Worm (Caenorhabditis elegans) whole organism, midembryonic: ENCODE measurements around the gene ugt-32.

ENCODE experiments used
- T22C8.4 ChIP-seq: fragments of 200-800 bp; sonication (Bioruptor generic); IDR thresholded peaks from 2 replicates; pipeline ENCODE4 v1.3.6; 2022; ENCODE audit warnings: missing genetic modification characterization, missing compliant biosample characterization
- cog-1 ChIP-seq: sonication (generic microtip); optimal IDR thresholded peaks from 2 replicates; lab custom pipeline; 2016; ENCODE audit warnings: missing genetic modification characterization, missing compliant biosample characterization
- flt-1 ChIP-seq: fragments of 200-800 bp; sonication (Bioruptor generic); IDR thresholded peaks from 2 replicates; pipeline ENCODE4 v1.3.6; 2022; ENCODE audit warnings: missing genetic modification characterization, missing compliant biosample characterization
- klf-2 ChIP-seq: fragments of 200-800 bp; sonication (Bioruptor generic); conservative IDR thresholded peaks from 2 replicates; pipeline ENCODE4 v1.3.6; 2022; ENCODE audit warnings: missing genetic modification reagents, missing genetic modification characterization, missing compliant biosample characterization
- med-1 ChIP-seq: sonication (generic microtip); optimal IDR thresholded peaks from 2 replicates; lab custom pipeline; 2017; ENCODE audit warnings: missing genetic modification characterization, mild to moderate bottlenecking, missing compliant biosample characterization, antibody characterized with exemption, missing genetic modification reagents; ENCODE audit not compliant: insufficient read depth
- ref-1 ChIP-seq: fragments of 200-800 bp; sonication (Bioruptor generic); conservative IDR thresholded peaks from 2 replicates; pipeline ENCODE4 v1.3.6; 2022; ENCODE audit warnings: missing genetic modification reagents, missing genetic modification characterization, missing compliant biosample characterization
- tab-1 ChIP-seq: fragments of 200-800 bp; sonication (Bioruptor generic); IDR thresholded peaks from 2 replicates; pipeline ENCODE4 v1.3.6; 2022; ENCODE audit warnings: missing genetic modification characterization, missing compliant biosample characterization
- ztf-23 ChIP-seq: fragments of 200-800 bp; sonication (Bioruptor generic); IDR thresholded peaks from 2 replicates; pipeline ENCODE4 v1.3.6; 2022; ENCODE audit warnings: missing genetic modification reagents, missing genetic modification characterization, missing compliant biosample characterization
- ztf-29 ChIP-seq: fragments of 200-800 bp; sonication (Bioruptor generic); IDR thresholded peaks from 2 replicates; pipeline ENCODE4 v1.3.6; 2022; ENCODE audit warnings: missing genetic modification reagents, missing genetic modification characterization, missing compliant biosample characterization

The ugt-32 gene

DNA sequence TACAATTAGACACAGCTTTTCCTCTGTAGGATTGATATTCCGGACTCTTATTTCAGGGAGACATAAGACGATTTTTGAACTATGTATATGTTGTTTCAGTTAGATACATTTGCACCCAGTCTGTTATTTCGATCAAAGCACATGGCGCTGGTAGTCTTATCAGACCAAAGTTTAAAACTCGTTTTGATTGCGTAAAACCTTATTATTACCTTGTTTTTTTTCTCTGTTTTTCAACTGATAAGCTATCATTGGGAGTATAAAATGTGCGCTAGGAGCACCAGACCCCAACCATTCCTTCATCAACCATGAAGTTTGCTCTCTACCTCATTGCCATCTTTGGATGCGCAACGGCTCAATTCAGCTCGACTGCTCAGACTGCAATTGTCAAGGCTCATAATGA, 31.5 kb downstream of the ugt-32 start, which contains the start of gene scl-12:
TSS of gene scl-12 (plus strand) at position 301 of the 400 bp plus-strand sequence.
- no peak for TF ChIP-seq med-1 (GFP tag; lab: Kevin White, UChicago)
- TF ChIP-seq flt-1 (GFP tag; lab: Robert Waterston, UW) = no peak
- TF ChIP-seq ztf-29 (GFP tag; lab: Robert Waterston, UW) = no peak

DNA sequence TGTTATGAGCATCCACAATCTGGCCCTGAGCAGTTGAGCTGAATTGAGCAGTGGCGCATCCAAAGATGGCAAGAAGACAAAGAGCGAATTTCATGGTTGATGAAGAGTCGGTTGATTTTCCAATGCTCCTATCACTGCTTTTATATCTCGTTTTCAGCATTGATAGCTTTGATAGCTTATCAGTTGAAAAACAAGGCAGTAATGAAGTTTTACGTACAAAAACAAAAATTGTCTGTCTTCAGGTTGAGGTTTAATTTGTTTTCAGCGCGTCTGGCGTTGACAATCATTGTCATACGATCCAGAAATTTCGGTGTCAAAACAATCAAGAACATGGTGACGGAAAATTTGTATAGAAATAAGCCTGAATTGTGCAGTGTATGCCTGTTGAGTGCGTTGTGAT, 32.3 kb downstream of the ugt-32 start, which contains the start of gene scl-13:
TSS of gene scl-13 (minus strand) at position 101 of the 400 bp plus-strand sequence.
- no peak for TF ChIP-seq cog-1 (tag; lab: Kevin White, UChicago)
- TF ChIP-seq med-1 (GFP tag; lab: Kevin White, UChicago) = no peak
- no peak for TF ChIP-seq ref-1 (GFP tag; lab: Robert Waterston, UW)
- no peak for TF ChIP-seq ztf-29 (GFP tag; lab: Robert Waterston, UW)
- no peak for TF ChIP-seq tab-1 (GFP tag; lab: Robert Waterston, UW)
- no peak for TF ChIP-seq T22C8.4 (GFP tag; lab: Robert Waterston, UW)
- TF ChIP-seq klf-2 (GFP tag; lab: Robert Waterston, UW) = no peak

DNA sequence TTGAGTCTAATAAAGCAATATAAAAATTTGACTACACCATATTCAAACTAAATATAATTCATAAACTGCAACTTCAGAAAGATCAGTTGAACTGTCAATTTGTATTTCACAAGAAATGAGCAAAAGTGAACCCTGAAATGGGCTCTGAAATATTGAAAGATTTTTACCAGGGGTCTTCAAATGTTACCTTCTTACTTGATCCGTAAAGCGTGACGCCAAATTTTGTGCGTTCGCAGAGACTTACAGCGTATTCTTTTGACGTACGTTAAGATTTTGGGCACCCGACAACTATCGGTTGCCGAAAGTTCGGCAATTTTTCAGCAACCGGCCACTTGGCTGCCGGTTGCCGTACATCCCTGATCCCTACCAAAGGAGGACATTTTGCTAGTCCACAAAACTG, 33.8 kb downstream of the ugt-32 start:
- no peak for TF ChIP-seq ztf-23 (GFP tag; lab: Robert Waterston, UW)
- no peak for TF ChIP-seq T22C8.4 (GFP tag; lab: Robert Waterston, UW)
- TF ChIP-seq med-1 (GFP tag; lab: Kevin White, UChicago) = no peak
- TF ChIP-seq cog-1 (tag; lab: Kevin White, UChicago) = no peak
- no peak for TF ChIP-seq tab-1 (GFP tag; lab: Robert Waterston, UW)
- TF ChIP-seq ref-1 (GFP tag; lab: Robert Waterston, UW) = no peak
- no peak for TF ChIP-seq flt-1 (GFP tag; lab: Robert Waterston, UW)
- TF ChIP-seq klf-2 (GFP tag; lab: Robert Waterston, UW) = no peak
- no peak for TF ChIP-seq ztf-29 (GFP tag; lab: Robert Waterston, UW)

DNA sequence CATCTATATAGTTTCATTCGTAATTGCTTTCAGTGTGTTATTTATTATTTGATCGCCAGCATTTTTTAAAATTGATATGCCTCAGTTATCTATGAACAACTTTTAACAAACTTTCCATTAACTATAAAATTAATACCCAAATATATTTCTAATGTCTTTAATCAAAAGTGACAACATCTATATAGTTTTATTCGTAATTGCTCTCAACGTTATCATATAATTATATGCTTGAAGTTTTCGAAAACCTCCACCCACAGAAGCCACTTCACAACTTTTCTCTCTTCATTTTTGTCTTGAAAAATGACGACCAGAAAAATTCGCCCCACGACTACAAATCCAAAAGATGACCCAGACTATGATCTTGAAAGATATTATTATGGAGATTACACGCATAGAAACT, 35.5 kb downstream of the ugt-32 start, which contains the start of gene srw-6:
TSS of gene srw-6 (plus strand) at position 301 of the 400 bp plus-strand sequence.
- TF ChIP-seq flt-1 (GFP tag; lab: Robert Waterston, UW) (no peak), T22C8.4 (GFP tag; lab: Robert Waterston, UW) (no peak), ref-1 (GFP tag; lab: Robert Waterston, UW) (no peak), klf-2 (GFP tag; lab: Robert Waterston, UW) (no peak), ztf-23 (GFP tag; lab: Robert Waterston, UW) (no peak), tab-1 (GFP tag; lab: Robert Waterston, UW) (no peak)

DNA sequence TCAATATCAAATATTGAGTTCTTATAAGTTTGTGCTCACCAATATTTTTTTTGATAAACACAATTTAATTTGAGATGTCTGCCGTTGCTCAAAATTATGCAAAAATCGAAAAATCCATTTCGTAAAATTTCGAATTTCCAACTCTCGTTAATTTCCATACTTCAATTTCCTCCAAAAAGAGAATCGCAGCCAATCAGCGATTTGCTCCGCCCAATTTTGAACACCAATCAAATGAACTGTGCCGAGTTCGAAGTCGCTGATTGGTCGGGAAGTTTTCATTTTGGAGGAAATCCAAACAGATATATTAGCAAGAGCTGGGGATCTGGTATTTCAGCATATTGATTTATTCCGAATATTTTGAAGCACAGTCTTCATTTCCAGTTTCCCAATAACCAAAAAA, 36.0 kb downstream of the ugt-32 start:
- no peak for TF ChIP-seq med-1 (GFP tag; lab: Kevin White, UChicago)
- TF ChIP-seq ztf-23 (GFP tag; lab: Robert Waterston, UW) = no peak
- no peak for TF ChIP-seq cog-1 (tag; lab: Kevin White, UChicago)
- no peak for TF ChIP-seq tab-1 (GFP tag; lab: Robert Waterston, UW)
- no peak for TF ChIP-seq T22C8.4 (GFP tag; lab: Robert Waterston, UW)
- TF ChIP-seq ref-1 (GFP tag; lab: Robert Waterston, UW) = no peak
- no peak for TF ChIP-seq klf-2 (GFP tag; lab: Robert Waterston, UW)
- no peak for TF ChIP-seq flt-1 (GFP tag; lab: Robert Waterston, UW)
- no peak for TF ChIP-seq ztf-29 (GFP tag; lab: Robert Waterston, UW)

DNA sequence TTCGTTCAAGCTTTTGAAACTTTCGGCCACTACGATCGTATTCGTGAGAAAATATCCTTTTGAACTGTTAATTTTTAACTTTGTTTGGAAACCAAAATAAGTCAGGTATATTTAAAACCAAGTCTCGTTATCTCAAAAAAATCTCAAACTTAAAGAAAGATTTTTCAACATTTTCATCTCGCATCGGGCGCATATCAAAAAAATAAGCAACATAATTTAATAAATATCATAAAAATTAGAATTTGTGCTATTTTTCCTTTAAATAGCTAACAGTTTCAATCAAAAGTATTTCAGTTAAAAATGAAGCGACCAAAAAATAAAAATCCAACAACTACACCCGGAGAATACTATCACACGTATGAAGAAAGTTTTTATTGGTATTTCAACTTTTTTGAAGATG, 37.8 kb downstream of the ugt-32 start, which contains the start of gene srw-7:
TSS of gene srw-7 (plus strand) at position 301 of the 400 bp plus-strand sequence.
- TF ChIP-seq ztf-23 (GFP tag; lab: Robert Waterston, UW) (no peak), ref-1 (GFP tag; lab: Robert Waterston, UW) (no peak), cog-1 (tag; lab: Kevin White, UChicago) (no peak), flt-1 (GFP tag; lab: Robert Waterston, UW) (no peak), ztf-29 (GFP tag; lab: Robert Waterston, UW) (no peak)

DNA sequence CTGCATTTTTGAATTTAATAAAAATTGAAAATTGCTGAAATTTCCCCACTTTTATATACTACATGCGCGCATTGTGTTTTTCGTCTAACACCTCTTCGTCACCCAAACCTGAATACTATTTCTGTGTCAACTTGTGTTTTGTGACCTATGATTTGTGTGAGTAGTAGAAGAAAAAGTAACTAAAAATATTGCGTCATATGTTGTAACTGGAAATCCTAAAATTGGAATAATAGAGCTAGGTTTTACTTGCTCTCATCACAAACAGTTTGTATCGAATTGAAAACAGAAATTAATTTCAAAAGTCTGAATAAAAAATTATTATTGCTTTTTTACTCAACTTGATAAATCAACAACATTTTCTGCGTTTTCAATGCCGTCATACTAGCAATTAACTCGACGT, 38.3 kb downstream of the ugt-32 start, which contains the start of gene R08F11.4:
TSS of gene R08F11.4 (minus strand) at position 29 of the 400 bp plus-strand sequence.
- TF ChIP-seq ref-1 (GFP tag; lab: Robert Waterston, UW) (no peak), med-1 (GFP tag; lab: Kevin White, UChicago) (no peak), flt-1 (GFP tag; lab: Robert Waterston, UW) (no peak), cog-1 (tag; lab: Kevin White, UChicago) (no peak), tab-1 (GFP tag; lab: Robert Waterston, UW) (no peak), T22C8.4 (GFP tag; lab: Robert Waterston, UW) (no peak), ztf-29 (GFP tag; lab: Robert Waterston, UW) (no peak), klf-2 (GFP tag; lab: Robert Waterston, UW) (no peak), ztf-23 (GFP tag; lab: Robert Waterston, UW) (no peak)

DNA sequence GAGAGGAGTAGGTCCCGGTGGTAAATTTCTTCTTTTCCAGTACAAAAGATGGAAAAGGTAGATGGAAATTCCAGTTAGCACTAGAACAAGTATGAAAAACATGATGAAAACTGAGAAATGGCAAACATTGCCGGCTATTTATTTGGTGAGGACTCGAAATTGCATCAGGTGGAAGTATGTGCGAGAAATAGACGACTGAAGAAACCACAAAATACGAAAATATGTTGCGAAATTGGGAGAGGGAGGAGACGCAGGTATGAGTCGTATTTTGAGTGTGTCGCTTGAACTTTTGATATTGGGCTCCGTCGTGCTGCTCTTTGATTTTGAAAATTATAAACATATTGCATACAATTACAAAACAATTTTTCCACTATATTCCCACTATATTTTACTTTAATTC, 40.5 kb downstream of the ugt-32 start, which contains the start of gene cyp-33C8:
TSS of gene cyp-33C8 (minus strand) at position 200 of the 400 bp plus-strand sequence.
- no peak for TF ChIP-seq ztf-23 (GFP tag; lab: Robert Waterston, UW)
- no peak for TF ChIP-seq T22C8.4 (GFP tag; lab: Robert Waterston, UW)
- TF ChIP-seq flt-1 (GFP tag; lab: Robert Waterston, UW) = no peak
- no peak for TF ChIP-seq ztf-29 (GFP tag; lab: Robert Waterston, UW)
- TF ChIP-seq med-1 (GFP tag; lab: Kevin White, UChicago) = no peak
- TF ChIP-seq klf-2 (GFP tag; lab: Robert Waterston, UW) = no peak
- no peak for TF ChIP-seq ref-1 (GFP tag; lab: Robert Waterston, UW)

DNA sequence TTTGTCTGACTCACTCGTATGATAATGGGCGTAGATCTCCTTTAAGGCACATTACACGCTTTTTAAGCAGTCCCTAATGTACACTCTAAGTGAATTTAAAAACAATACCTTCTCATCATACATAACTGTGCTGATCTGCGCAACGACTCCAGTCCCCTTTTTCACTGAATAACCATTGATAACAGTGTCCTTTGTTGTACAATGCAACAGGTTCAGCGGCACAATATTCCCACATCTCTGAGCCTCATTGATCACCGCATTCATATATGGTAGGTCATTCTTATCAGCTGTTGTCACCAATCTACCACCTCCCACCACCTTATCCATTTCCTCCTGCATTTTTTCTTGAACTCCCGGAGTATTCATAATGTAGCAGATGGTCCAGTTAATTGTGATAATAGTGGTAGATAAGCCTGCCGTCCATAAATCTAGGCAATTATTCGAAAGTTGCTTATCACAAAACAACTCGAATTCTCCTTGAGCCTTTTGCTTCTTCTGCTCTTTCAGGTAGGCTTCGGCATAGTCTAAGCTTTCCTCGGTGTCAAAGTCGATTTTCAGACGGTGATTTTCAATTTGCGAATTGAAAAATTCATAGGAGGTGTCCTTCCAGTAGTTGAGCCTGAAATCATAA, 41.9 kb downstream of the ugt-32 start:
- TF ChIP-seq tab-1 (GFP tag; lab: Robert Waterston, UW) = no peak
